Worm (Caenorhabditis elegans) whole organism, L4 larva: ENCODE measurements around the gene C27A2.12.
A peak's percentile ranks its signal among the peaks of the same experiment; 100 is the strongest.

ENCODE experiments used
- F37D6.2 ChIP-seq: sonication (generic microtip); optimal IDR thresholded peaks from 2 replicates; lab custom pipeline; 2016; ENCODE audit warnings: mild to moderate bottlenecking, missing genetic modification characterization, missing compliant biosample characterization
- F49E8.2 ChIP-seq: sonication (generic microtip); optimal IDR thresholded peaks from 2 replicates; lab custom pipeline; 2016; ENCODE audit warnings: missing compliant biosample characterization, mild to moderate bottlenecking, missing genetic modification characterization, borderline replicate concordance
- T20F7.1 ChIP-seq: fragments of 200-800 bp; sonication (Bioruptor generic); optimal IDR thresholded peaks from 2 replicates; lab custom pipeline; 2018; ENCODE audit warnings: mild to moderate bottlenecking, missing genetic modification characterization, missing compliant biosample characterization
- Y48G9A.11 ChIP-seq: fragments of 200-800 bp; sonication (Bioruptor generic); IDR thresholded peaks from 2 replicates; pipeline ENCODE4 v1.3.6; 2022; ENCODE audit warnings: missing genetic modification reagents, missing genetic modification characterization, missing compliant biosample characterization
- ZK546.5 ChIP-seq, 2 experiments: sonication (generic microtip); optimal IDR thresholded peaks; 2 replicates each; lab custom pipeline; 2017; ENCODE audit warnings: missing biosample characterization in 2 of 2, missing genetic modification characterization in 2 of 2
- aha-1 ChIP-seq: fragments of 150-350 bp; peaks from one replicate; lab custom pipeline; 2014; ENCODE audit warnings: missing biosample characterization, missing genetic modification characterization
- ceh-28 ChIP-seq: fragments of 150-350 bp; optimal IDR thresholded peaks from 2 replicates; lab custom pipeline; 2014; ENCODE audit warnings: missing biosample characterization, missing genetic modification reagents, missing genetic modification characterization
- ceh-32 ChIP-seq: sonication (generic microtip); optimal IDR thresholded peaks from 2 replicates; lab custom pipeline; 2016; ENCODE audit warnings: mild to moderate bottlenecking, missing genetic modification characterization, missing compliant biosample characterization; ENCODE audit not compliant: poor library complexity
- ceh-44 ChIP-seq: fragments of 200-800 bp; sonication (Bioruptor generic); IDR thresholded peaks from 2 replicates; pipeline ENCODE4 v1.3.6; 2022; ENCODE audit warnings: missing genetic modification reagents, missing genetic modification characterization, missing compliant biosample characterization
- cey-2 ChIP-seq: sonication (generic microtip); optimal IDR thresholded peaks from 3 replicates; lab custom pipeline; 2017; ENCODE audit warnings: missing genetic modification characterization, mild to moderate bottlenecking, missing compliant biosample characterization, antibody characterized with exemption, borderline replicate concordance; ENCODE audit not compliant: insufficient read depth
- ctbp-1 ChIP-seq: fragments of 200-800 bp; sonication (Bioruptor generic); IDR thresholded peaks from 2 replicates; pipeline ENCODE4 v1.3.6; 2022; ENCODE audit warnings: missing genetic modification reagents, missing genetic modification characterization, missing compliant biosample characterization
- daf-16 ChIP-seq, 3 experiments: sonication (generic microtip); optimal IDR thresholded peaks; 2 replicates each; lab custom pipeline; 2016 to 2017; ENCODE audit warnings: missing genetic modification characterization in 3 of 3, missing genetic modification reagents in 3 of 3, mild to moderate bottlenecking in 2 of 3, missing compliant biosample characterization in 2 of 3, missing biosample characterization in 1 of 3, moderate library complexity in 1 of 3
- daf-19 ChIP-seq: fragments of 200-800 bp; sonication (Bioruptor generic); conservative IDR thresholded peaks from 2 replicates; pipeline ENCODE4 v1.3.6; 2022; ENCODE audit warnings: missing genetic modification characterization, missing compliant biosample characterization
- daf-8 ChIP-seq: fragments of 200-800 bp; sonication (Bioruptor generic); IDR thresholded peaks from 2 replicates; pipeline ENCODE4 v1.3.6; 2022; ENCODE audit warnings: missing genetic modification characterization, missing compliant biosample characterization
- dmd-9 ChIP-seq: fragments of 200-800 bp; sonication (Bioruptor generic); IDR thresholded peaks from 2 replicates; pipeline ENCODE4 v1.3.6; 2022; ENCODE audit warnings: missing genetic modification reagents, missing genetic modification characterization, missing compliant biosample characterization
- dpl-1 ChIP-seq: fragments of 150-350 bp; optimal IDR thresholded peaks from 2 replicates; lab custom pipeline; 2014; ENCODE audit warnings: missing biosample characterization, missing genetic modification reagents, missing genetic modification characterization
- duxl-1 ChIP-seq: sonication (generic microtip); optimal IDR thresholded peaks from 2 replicates; lab custom pipeline; 2016; ENCODE audit warnings: mild to moderate bottlenecking, missing genetic modification characterization, moderate library complexity, missing compliant biosample characterization; ENCODE audit not compliant: poor library complexity
- dve-1 ChIP-seq: sonication (generic microtip); optimal IDR thresholded peaks from 2 replicates; lab custom pipeline; 2017; ENCODE audit warnings: antibody characterized with exemption, mild to moderate bottlenecking, missing genetic modification characterization, missing compliant biosample characterization; ENCODE audit not compliant: insufficient read depth
- egl-43 ChIP-seq: fragments of 200-800 bp; sonication (Bioruptor generic); IDR thresholded peaks from 2 replicates; pipeline ENCODE4 v1.3.6; 2022; ENCODE audit warnings: missing genetic modification reagents, missing genetic modification characterization, missing compliant biosample characterization
- fos-1 ChIP-seq: fragments of 150-350 bp; optimal IDR thresholded peaks from 2 replicates; lab custom pipeline; 2014; ENCODE audit warnings: missing biosample characterization, missing genetic modification characterization
- hlh-11 ChIP-seq: fragments of 200-800 bp; sonication (Bioruptor generic); optimal IDR thresholded peaks from 2 replicates; lab custom pipeline; 2018; ENCODE audit warnings: mild to moderate bottlenecking, missing genetic modification characterization, missing compliant biosample characterization
- jun-1 ChIP-seq: fragments of 150-350 bp; optimal IDR thresholded peaks from 2 replicates; lab custom pipeline; 2014; ENCODE audit warnings: missing biosample characterization, missing genetic modification reagents, missing genetic modification characterization
- lin-13 ChIP-seq: fragments of 150-350 bp; optimal IDR thresholded peaks from 2 replicates; lab custom pipeline; 2014; ENCODE audit warnings: missing biosample characterization, missing genetic modification reagents, missing genetic modification characterization
- lin-15B ChIP-seq: fragments of 150-350 bp; sonication (generic microtip); optimal IDR thresholded peaks from 3 replicates; lab custom pipeline; 2014; ENCODE audit warnings: missing biosample characterization, missing genetic modification characterization
- lir-3 ChIP-seq: sonication (generic microtip); optimal IDR thresholded peaks from 2 replicates; lab custom pipeline; 2016; ENCODE audit warnings: mild to moderate bottlenecking, missing genetic modification characterization, missing compliant biosample characterization
- lsy-2 ChIP-seq, 2 experiments: fragments of 150-350 bp in 1 of 2; sonication (generic microtip) in 1 of 2; optimal IDR thresholded peaks; 2 replicates each; lab custom pipeline; 2014 to 2017; ENCODE audit warnings: missing biosample characterization in 2 of 2, missing genetic modification characterization in 2 of 2
- mes-2 ChIP-seq: sonication (generic microtip); optimal IDR thresholded peaks from 2 replicates; lab custom pipeline; 2016; ENCODE audit warnings: missing genotype, mild to moderate bottlenecking, missing genetic modification characterization, missing compliant biosample characterization; ENCODE audit not compliant: poor library complexity, severe bottlenecking
- nhr-11 ChIP-seq: fragments of 150-350 bp; optimal IDR thresholded peaks from 2 replicates; lab custom pipeline; 2014; ENCODE audit warnings: missing biosample characterization, missing genetic modification characterization
- nhr-28 ChIP-seq: fragments of 150-350 bp; optimal IDR thresholded peaks from 2 replicates; lab custom pipeline; 2014; ENCODE audit warnings: missing biosample characterization, missing genetic modification characterization
- nhr-6 ChIP-seq: fragments of 150-350 bp; optimal IDR thresholded peaks from 2 replicates; lab custom pipeline; 2014; ENCODE audit warnings: missing biosample characterization, missing genetic modification characterization
- pha-4 ChIP-seq, 2 experiments: fragments of 150-350 bp in 1 of 2; fragments of 200-800 bp in 1 of 2; sonication (Bioruptor generic) in 1 of 2; IDR thresholded peaks in 1 of 2; optimal IDR thresholded peaks in 1 of 2; 2 replicates each; pipeline versions ENCODE4 v1.3.6 to Lab custom; 2014 to 2022; ENCODE audit warnings: missing genetic modification characterization in 2 of 2, missing genetic modification reagents in 2 of 2, missing biosample characterization in 1 of 2, missing compliant biosample characterization in 1 of 2
- pqm-1 ChIP-seq: sonication (generic microtip); optimal IDR thresholded peaks from 2 replicates; lab custom pipeline; 2017; ENCODE audit warnings: missing biosample characterization, missing genetic modification characterization
- saeg-2 ChIP-seq: fragments of 200-800 bp; sonication (Bioruptor generic); IDR thresholded peaks from 2 replicates; pipeline ENCODE4 v1.3.6; 2022; ENCODE audit warnings: missing genetic modification reagents, missing genetic modification characterization, missing compliant biosample characterization
- skn-1 ChIP-seq: fragments of 150-350 bp; optimal IDR thresholded peaks from 2 replicates; lab custom pipeline; 2014; ENCODE audit warnings: missing biosample characterization, missing genetic modification characterization
- spr-1 ChIP-seq: sonication (generic microtip); optimal IDR thresholded peaks from 2 replicates; lab custom pipeline; 2016; ENCODE audit warnings: mild to moderate bottlenecking, missing genetic modification characterization, missing compliant biosample characterization
- tra-1 ChIP-seq: fragments of 200-800 bp; sonication (Bioruptor generic); IDR thresholded peaks from 2 replicates; pipeline ENCODE4 v1.3.6; 2022; ENCODE audit warnings: missing genetic modification reagents, missing genetic modification characterization, missing compliant biosample characterization
- unc-130 ChIP-seq: sonication (generic microtip); optimal IDR thresholded peaks from 2 replicates; lab custom pipeline; 2016; ENCODE audit warnings: missing genetic modification reagents, missing genetic modification characterization, missing compliant biosample characterization
- unc-62 ChIP-seq, 3 experiments: fragments of 150-350 bp in 1 of 3; sonication (generic microtip); optimal IDR thresholded peaks in 2 of 3; peaks in 1 of 3; 1 replicate in 1 of 3; 2 replicates in 2 of 3; lab custom pipeline; 2014 to 2017; ENCODE audit warnings: missing biosample characterization in 3 of 3, missing genetic modification characterization in 3 of 3, missing genetic modification reagents in 3 of 3, missing genotype in 1 of 3
- zfp-3 ChIP-seq: fragments of 200-800 bp; sonication (Bioruptor generic); conservative IDR thresholded peaks from 2 replicates; pipeline ENCODE4 v1.3.6; 2022; ENCODE audit warnings: missing genetic modification reagents, missing genetic modification characterization, missing compliant biosample characterization

Gene C27A2.12

DNA sequence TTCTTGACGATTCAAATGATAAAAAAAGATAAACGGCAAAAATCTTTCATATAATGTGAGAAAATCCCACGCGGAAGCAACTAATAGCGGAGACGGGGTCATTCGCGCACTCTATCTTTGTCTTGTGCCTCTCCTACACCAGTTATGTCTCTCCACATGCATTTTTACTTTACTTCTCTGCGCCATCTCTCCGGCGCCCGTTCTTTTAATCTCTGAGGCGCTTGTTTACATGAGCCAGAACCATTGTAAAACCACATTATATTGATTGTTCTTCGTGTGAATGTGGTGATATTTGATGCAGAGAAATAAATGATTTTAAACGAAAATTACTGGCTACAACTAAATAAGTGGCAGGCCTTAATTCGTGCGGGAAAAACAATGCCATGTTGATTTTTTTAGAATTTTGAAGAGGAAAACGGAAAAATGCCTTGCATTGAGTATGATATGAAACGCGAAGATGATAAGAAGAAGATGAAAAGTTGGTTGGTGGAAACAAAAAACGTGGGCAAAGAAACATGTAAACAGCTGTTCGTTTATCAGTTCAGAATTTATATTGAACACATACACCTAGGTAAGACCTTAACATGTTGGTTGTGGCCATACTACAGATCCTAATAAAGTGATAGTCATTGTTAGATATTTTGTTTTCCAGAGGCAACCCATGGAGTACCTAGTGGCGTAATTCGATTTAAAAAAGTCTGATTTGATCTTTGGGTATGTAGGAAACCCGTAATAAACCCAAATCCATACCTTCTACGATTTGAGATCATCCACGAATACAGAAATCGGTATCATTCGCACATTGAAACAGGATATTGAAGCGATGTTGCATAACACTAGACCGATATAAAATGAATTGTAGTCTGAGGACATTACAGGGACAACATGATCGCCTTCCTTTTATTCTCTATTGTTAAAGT, 34.7 kb upstream of the C27A2.12 start, which contains the start of gene C04G6.2 (continued):
- TF ChIP-seq pha-4 (GFP tag; IDR thresholded peaks at IDR 0.05; lab: Robert Waterston, UW) (no peak), pha-4 (tag; optimal IDR thresholded peaks at IDR 0.05; lab: Kevin White, UChicago) (peak; percentile 34), unc-62 (GFP tag; optimal IDR thresholded peaks at IDR 0.05 in 1 of 2; lab: Kevin White, UChicago) (peak in 1 of 2 experiments; percentile 45), unc-62 (tag; optimal IDR thresholded peaks at IDR 0.05; lab: Kevin White, UChicago) (no peak), dve-1 (tag; lab: Kevin White, UChicago) (peak; percentile 59), ceh-32 (tag; lab: Kevin White, UChicago) (no peak), hlh-11 (tag; lab: Kevin White, UChicago) (peak; percentile 75), pqm-1 (tag; lab: Kevin White, UChicago) (peak; percentile 64), dpl-1 (GFP tag; lab: Kevin White, UChicago) (peak; percentile 7), lsy-2 (tag; optimal IDR thresholded peaks at IDR 0.05; lab: Kevin White, UChicago) (peak in 1 of 2 experiments; percentile 17)

DNA sequence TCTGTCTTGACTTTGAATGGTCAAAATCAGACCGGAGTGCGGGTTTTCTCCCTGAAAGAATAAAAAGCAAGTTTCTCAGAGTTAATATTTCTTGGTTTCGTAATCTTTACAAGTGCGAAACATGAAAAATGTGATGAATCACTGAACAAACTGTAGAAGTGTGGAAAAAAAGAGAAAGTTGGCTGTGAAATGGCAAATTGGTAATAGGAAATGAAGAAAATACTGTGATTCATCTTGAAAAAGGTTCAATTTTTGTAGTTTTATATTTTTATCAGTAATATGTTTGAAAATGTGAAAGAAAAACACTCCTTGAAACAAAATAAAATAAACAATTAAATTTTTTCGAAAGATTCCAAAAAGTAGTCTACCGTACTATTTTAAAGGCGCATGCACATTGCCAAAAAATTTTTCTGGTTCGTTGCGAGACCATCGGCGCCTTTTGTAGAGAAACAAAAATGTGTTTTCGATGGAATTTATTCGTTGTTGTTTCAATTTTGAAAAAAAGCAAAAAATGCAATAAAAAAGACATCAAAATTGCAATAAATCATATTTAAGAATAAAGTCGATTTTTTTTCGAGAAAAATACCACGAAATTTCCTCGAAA, 33.8 kb upstream of the C27A2.12 start, which contains the start of gene pld-1:
Gene pld-1, minus strand, starts transcription at position 51 of the 604 bp plus-strand sequence.
- TF ChIP-seq saeg-2 (GFP tag; lab: Robert Waterston, UW) (no peak), nhr-11 (tag; lab: Kevin White, UChicago) (no peak), T20F7.1 (GFP tag; lab: Kevin White, UChicago) (no peak), Y48G9A.11 (GFP tag; lab: Robert Waterston, UW) (0 out of 2 replicates have a peak, but pooled peaks have one; percentile 39), unc-130 (GFP tag; lab: Kevin White, UChicago) (peak; percentile 26), F49E8.2 (tag; lab: Kevin White, UChicago) (peak; percentile 53), daf-8 (no peak)

DNA sequence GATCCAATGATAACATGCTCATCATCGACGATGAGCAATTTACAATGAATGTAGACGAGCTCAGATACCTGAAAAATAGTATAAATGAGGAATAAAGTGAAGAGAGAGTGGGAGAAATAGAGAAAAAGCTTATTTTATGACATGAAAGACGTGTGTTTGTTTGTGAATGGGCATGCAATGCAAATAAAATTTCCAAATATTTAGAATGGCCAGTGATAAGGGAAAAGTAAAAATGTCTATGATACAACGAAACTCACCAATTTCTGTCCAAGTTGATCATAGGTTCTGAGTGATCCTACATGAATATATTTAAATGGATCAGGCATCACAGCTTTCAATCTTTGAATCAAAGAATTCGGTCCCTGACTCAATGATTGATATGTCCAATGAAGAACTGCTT, 28.2 kb upstream of the C27A2.12 start:
- TF ChIP-seq dve-1 (tag; lab: Kevin White, UChicago) (peak; percentile 33), aha-1 (peak; percentile 64), ceh-44 (GFP tag; lab: Robert Waterston, UW) (no peak), ceh-28 (tag; lab: Kevin White, UChicago) (no peak), daf-16 (GFP tag; optimal IDR thresholded peaks at IDR 0.05; lab: Kevin White, UChicago) (no peak), daf-16 (tag; optimal IDR thresholded peaks at IDR 0.05; lab: Kevin White, UChicago) (peak; percentile 39), mes-2 (peak; percentile 25), pqm-1 (tag; lab: Kevin White, UChicago) (peak; percentile 19), nhr-28 (tag; lab: Kevin White, UChicago) (peak; percentile 15)

DNA sequence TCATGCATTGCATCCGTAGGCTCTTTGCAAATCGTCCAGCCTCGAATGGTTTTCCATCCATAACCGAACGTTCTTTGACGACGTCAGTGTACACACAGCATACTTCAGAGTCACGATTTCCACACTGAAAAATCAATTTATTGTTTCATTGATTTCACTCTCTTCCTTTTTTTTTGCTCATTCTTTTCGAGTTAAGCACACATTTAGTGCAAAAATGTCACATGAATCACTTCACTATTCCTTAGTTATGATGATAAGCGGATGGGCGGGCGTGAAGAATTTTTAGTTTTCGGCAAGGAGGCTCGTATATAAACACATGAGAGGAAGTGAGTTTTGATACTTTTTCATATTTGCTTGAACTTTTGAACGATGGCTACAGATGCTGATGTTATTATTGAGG, 27.5 kb upstream of the C27A2.12 start, which contains the start of gene txt-9:
Gene txt-9, plus strand, starts transcription at position 336 of the 400 bp plus-strand sequence.
- TF ChIP-seq skn-1 (tag; lab: Kevin White, UChicago) (no peak), nhr-11 (tag; lab: Kevin White, UChicago) (no peak), lin-13 (GFP tag; lab: Kevin White, UChicago) (no peak), F37D6.2 (tag; lab: Kevin White, UChicago) (no peak), nhr-6 (tag; lab: Kevin White, UChicago) (no peak), jun-1 (tag; lab: Kevin White, UChicago) (no peak), dpl-1 (GFP tag; lab: Kevin White, UChicago) (no peak), egl-43 (no peak), duxl-1 (no peak), lsy-2 (tag; optimal IDR thresholded peaks at IDR 0.05; lab: Kevin White, UChicago) (no peak), fos-1 (tag; lab: Kevin White, UChicago) (no peak), zfp-3 (GFP tag; lab: Robert Waterston, UW) (no peak), ctbp-1 (GFP tag; lab: Robert Waterston, UW) (no peak), cey-2 (no peak), lin-15B (no peak), spr-1 (tag; lab: Kevin White, UChicago) (no peak), ceh-28 (tag; lab: Kevin White, UChicago) (no peak), pha-4 (GFP tag; IDR thresholded peaks at IDR 0.05; lab: Robert Waterston, UW) (no peak), pha-4 (tag; optimal IDR thresholded peaks at IDR 0.05; lab: Kevin White, UChicago) (no peak), ceh-44 (GFP tag; lab: Robert Waterston, UW) (no peak), tra-1 (GFP tag; lab: Robert Waterston, UW) (no peak), dmd-9 (GFP tag; lab: Robert Waterston, UW) (no peak), lir-3 (no peak), ZK546.5 (tag; optimal IDR thresholded peaks at IDR 0.05; lab: Kevin White, UChicago) (no peak), daf-19 (GFP tag; lab: Robert Waterston, UW) (no peak)
